Fruit fly (Drosophila melanogaster) whole organism, embryonic: Measurements from ENCODE around the gene CG2182.

ENCODE experiments used
- Adf1 ChIP-seq: fragments of 200-800 bp; sonication (Bioruptor generic); IDR thresholded peaks from 2 replicates; pipeline ENCODE4 v1.3.6; 2022; ENCODE audit warnings: missing biosample characterization, missing genetic modification characterization
- Atf6 ChIP-seq: fragments of 200-800 bp; sonication (Bioruptor generic); IDR thresholded peaks from 2 replicates; pipeline ENCODE4 v1.3.6; 2022; ENCODE audit warnings: missing biosample characterization, missing genetic modification characterization
- BtbVII ChIP-seq: fragments of 200-800 bp; sonication (Bioruptor generic); optimal IDR thresholded peaks from 3 replicates; lab custom pipeline; 2017; ENCODE audit warnings: missing biosample characterization, mild to moderate bottlenecking, missing genetic modification characterization
- CG10147 ChIP-seq: fragments of 200-800 bp; sonication (Bioruptor generic); optimal IDR thresholded peaks from 2 replicates; lab custom pipeline; 2019; ENCODE audit warnings: missing biosample characterization, mild to moderate bottlenecking, missing genetic modification characterization, moderate library complexity
- CG10979 ChIP-seq: fragments of 200-800 bp; sonication (Bioruptor generic); optimal IDR thresholded peaks from 2 replicates; lab custom pipeline; 2018; ENCODE audit warnings: missing biosample characterization, mild to moderate bottlenecking, missing genetic modification characterization, moderate library complexity
- CG12071 ChIP-seq: fragments of 200-800 bp; sonication (Bioruptor generic); optimal IDR thresholded peaks from 3 replicates; lab custom pipeline; 2018; ENCODE audit warnings: missing biosample characterization, mild to moderate bottlenecking, missing genetic modification characterization
- CG12236 ChIP-seq: fragments of 200-800 bp; sonication (Bioruptor generic); optimal IDR thresholded peaks from 2 replicates; lab custom pipeline; 2016; ENCODE audit warnings: missing biosample characterization, missing genetic modification characterization
- CG13296 ChIP-seq: fragments of 200-800 bp; sonication (Bioruptor generic); optimal IDR thresholded peaks from 3 replicates; lab custom pipeline; 2018; ENCODE audit warnings: missing biosample characterization, mild to moderate bottlenecking, missing genetic modification characterization
- CG17359 ChIP-seq: fragments of 200-800 bp; sonication (Bioruptor generic); optimal IDR thresholded peaks from 3 replicates; lab custom pipeline; 2018; ENCODE audit warnings: missing biosample characterization, mild to moderate bottlenecking, missing genetic modification characterization, moderate library complexity
- CG3065 ChIP-seq: fragments of 200-800 bp; sonication (Bioruptor generic); optimal IDR thresholded peaks from 2 replicates; lab custom pipeline; 2016; ENCODE audit warnings: missing biosample characterization, missing genetic modification characterization
- CG31224 ChIP-seq: fragments of 200-800 bp; sonication (Bioruptor generic); IDR thresholded peaks from 2 replicates; pipeline ENCODE4 v1.3.6; 2022; ENCODE audit warnings: missing biosample characterization, missing genetic modification characterization
- CG33213 ChIP-seq: fragments of 200-800 bp; sonication (Bioruptor generic); optimal IDR thresholded peaks from 3 replicates; lab custom pipeline; 2016; ENCODE audit warnings: missing biosample characterization, missing genetic modification characterization
- CG3407 ChIP-seq: fragments of 200-800 bp; sonication (Bioruptor generic); optimal IDR thresholded peaks from 2 replicates; lab custom pipeline; 2018; ENCODE audit warnings: missing biosample characterization, mild to moderate bottlenecking, missing genetic modification characterization
- CG34376 ChIP-seq: fragments of 200-800 bp; sonication (Bioruptor generic); optimal IDR thresholded peaks from 2 replicates; lab custom pipeline; 2018; ENCODE audit warnings: missing biosample characterization, mild to moderate bottlenecking, missing genetic modification characterization
- CG3847 ChIP-seq: fragments of 200-800 bp; sonication (Bioruptor generic); IDR thresholded peaks from 2 replicates; pipeline ENCODE4 v1.3.6; 2022; ENCODE audit warnings: missing biosample characterization, missing genetic modification characterization
- CG4360 ChIP-seq: fragments of 200-800 bp; sonication (Bioruptor generic); IDR thresholded peaks from 2 replicates; pipeline ENCODE4 v1.3.6; 2022; ENCODE audit warnings: missing biosample characterization, missing genetic modification characterization
- CG43689 ChIP-seq: fragments of 200-800 bp; sonication (Bioruptor generic); IDR thresholded peaks from 2 replicates; pipeline ENCODE4 v1.3.6; 2022; ENCODE audit warnings: missing biosample characterization, missing genetic modification characterization
- CG4617 ChIP-seq: fragments of 200-800 bp; sonication (Bioruptor generic); optimal IDR thresholded peaks from 3 replicates; lab custom pipeline; 2016; ENCODE audit warnings: missing biosample characterization, missing genetic modification characterization, borderline replicate concordance
- CG7271 ChIP-seq: fragments of 200-800 bp; sonication (Bioruptor generic); optimal IDR thresholded peaks from 2 replicates; lab custom pipeline; 2018; ENCODE audit warnings: missing biosample characterization, mild to moderate bottlenecking, missing genetic modification characterization, moderate library complexity
- CkIIα-i1 ChIP-seq: fragments of 200-800 bp; sonication (Bioruptor generic); IDR thresholded peaks from 2 replicates; pipeline ENCODE4 v1.3.6; 2022; ENCODE audit warnings: missing biosample characterization, missing genetic modification characterization
- Dad ChIP-seq: fragments of 200-800 bp; sonication (Bioruptor generic); optimal IDR thresholded peaks from 3 replicates; lab custom pipeline; 2016; ENCODE audit warnings: missing biosample characterization, missing genetic modification characterization
- Dip2 ChIP-seq: fragments of 200-800 bp; sonication (Bioruptor generic); IDR thresholded peaks from 2 replicates; pipeline ENCODE4 v1.3.6; 2022; ENCODE audit warnings: missing biosample characterization, missing genetic modification characterization
- Dll ChIP-seq: fragments of 200-800 bp; sonication (Bioruptor generic); IDR thresholded peaks from 4 replicates; pipeline ENCODE4 v1.3.6; 2022; ENCODE audit warnings: missing biosample characterization, missing genetic modification characterization; ENCODE audit not compliant: partially characterized antibody
- Doc3 ChIP-seq: fragments of 200-800 bp; sonication (Bioruptor generic); IDR thresholded peaks from 3 replicates; pipeline ENCODE4 v1.3.6; 2022; ENCODE audit warnings: missing biosample characterization, missing genetic modification characterization; ENCODE audit not compliant: partially characterized antibody
- Ets97D ChIP-seq: fragments of 200-800 bp; sonication (Bioruptor generic); optimal IDR thresholded peaks from 3 replicates; lab custom pipeline; 2016; ENCODE audit warnings: missing biosample characterization, missing genetic modification characterization
- Hr39 ChIP-seq: fragments of >200 bp; optimal IDR thresholded peaks from 2 replicates; lab custom pipeline; 2017
- Hr78 ChIP-seq, 2 experiments: fragments of 200-800 bp in 1 of 2; fragments of >200 bp in 1 of 2; sonication (Bioruptor generic) in 1 of 2; optimal IDR thresholded peaks; 2 replicates each; lab custom pipeline; 2017 to 2019; ENCODE audit warnings: missing biosample characterization in 2 of 2, missing genetic modification characterization in 2 of 2, mild to moderate bottlenecking in 1 of 2, moderate library complexity in 1 of 2
- Jarid2 ChIP-seq: fragments of 200-800 bp; sonication (Bioruptor generic); optimal IDR thresholded peaks from 3 replicates; lab custom pipeline; 2017; ENCODE audit warnings: mild to moderate bottlenecking, missing biosample characterization, missing genetic modification reagents, missing genetic modification characterization
- Opbp ChIP-seq: fragments of 200-800 bp; sonication (Bioruptor generic); IDR thresholded peaks from 3 replicates; pipeline ENCODE4 v1.3.6; 2022; ENCODE audit warnings: missing biosample characterization, missing genetic modification characterization; ENCODE audit not compliant: partially characterized antibody
- Sin3A ChIP-seq: fragments of >200 bp; optimal IDR thresholded peaks from 2 replicates; lab custom pipeline; 2018
- Stat92E ChIP-seq, 3 experiments: fragments of >200 bp in 2 of 3; fragments of 200-800 bp in 1 of 3; sonication (Bioruptor generic) in 1 of 3; optimal IDR thresholded peaks; 2 replicates each; lab custom pipeline; 2017 to 2019; ENCODE audit warnings: missing biosample characterization in 3 of 3, missing genetic modification characterization in 3 of 3, mild to moderate bottlenecking in 1 of 3, moderate library complexity in 1 of 3
- Vsx1 ChIP-seq: fragments of 200-800 bp; sonication (Bioruptor generic); optimal IDR thresholded peaks from 2 replicates; lab custom pipeline; 2017; ENCODE audit warnings: missing biosample characterization, mild to moderate bottlenecking, missing genetic modification characterization, missing genetic modification reagents
- ab ChIP-seq: fragments of 200-800 bp; sonication (Bioruptor generic); optimal IDR thresholded peaks from 2 replicates; lab custom pipeline; 2016; ENCODE audit warnings: missing biosample characterization, missing genetic modification characterization
- ash1 ChIP-seq: fragments of 200-800 bp; sonication (Bioruptor generic); optimal IDR thresholded peaks from 2 replicates; lab custom pipeline; 2018; ENCODE audit warnings: missing biosample characterization, mild to moderate bottlenecking, missing genetic modification characterization
- bowl ChIP-seq: fragments of 200-800 bp; sonication (Bioruptor generic); IDR thresholded peaks from 2 replicates; pipeline ENCODE4 v1.3.6; 2022; ENCODE audit warnings: missing biosample characterization, missing genetic modification characterization
- cad ChIP-seq: fragments of >200 bp; optimal IDR thresholded peaks from 2 replicates; lab custom pipeline; 2017; ENCODE audit warnings: missing biosample characterization, missing genetic modification characterization
- cas ChIP-seq: fragments of 200-800 bp; sonication (Bioruptor generic); IDR thresholded peaks from 2 replicates; pipeline ENCODE4 v1.3.6; 2022; ENCODE audit warnings: missing biosample characterization, missing genetic modification characterization
- chinmo ChIP-seq: fragments of 200-800 bp; sonication (Bioruptor generic); IDR thresholded peaks from 4 replicates; pipeline ENCODE4 v1.3.6; 2022; ENCODE audit warnings: missing biosample characterization, missing genetic modification characterization; ENCODE audit not compliant: partially characterized antibody
- corto ChIP-seq: fragments of 200-800 bp; sonication (Bioruptor generic); optimal IDR thresholded peaks from 2 replicates; lab custom pipeline; 2016; ENCODE audit warnings: missing biosample characterization, mild to moderate bottlenecking, missing genetic modification characterization, moderate library complexity
- dm ChIP-seq: fragments of 200-800 bp; sonication (Bioruptor generic); optimal IDR thresholded peaks from 3 replicates; lab custom pipeline; 2016; ENCODE audit warnings: missing biosample characterization, missing genetic modification characterization
- eyg ChIP-seq: fragments of 200-800 bp; sonication (Bioruptor generic); optimal IDR thresholded peaks from 3 replicates; lab custom pipeline; 2016; ENCODE audit warnings: missing biosample characterization, missing genetic modification characterization
- gcm ChIP-seq: fragments of 200-800 bp; sonication (Bioruptor generic); optimal IDR thresholded peaks from 2 replicates; lab custom pipeline; 2019; ENCODE audit warnings: missing biosample characterization, mild to moderate bottlenecking, missing genetic modification characterization, moderate library complexity
- grn ChIP-seq: fragments of 200-800 bp; sonication (Bioruptor generic); optimal IDR thresholded peaks from 3 replicates; lab custom pipeline; 2017; ENCODE audit warnings: missing biosample characterization, missing genetic modification characterization
- ham ChIP-seq: fragments of 200-800 bp; sonication (Bioruptor generic); IDR thresholded peaks from 2 replicates; pipeline ENCODE4 v1.3.6; 2022; ENCODE audit warnings: missing biosample characterization, missing genetic modification characterization
- inv ChIP-seq: fragments of 200-800 bp; sonication (Bioruptor generic); IDR thresholded peaks from 2 replicates; pipeline ENCODE4 v1.3.6; 2022; ENCODE audit warnings: missing biosample characterization, missing genetic modification characterization; ENCODE audit not compliant: partially characterized antibody
- pnt ChIP-seq: fragments of 200-800 bp; sonication (Bioruptor generic); optimal IDR thresholded peaks from 3 replicates; lab custom pipeline; 2016; ENCODE audit warnings: missing biosample characterization, missing genetic modification characterization
- repo ChIP-seq: fragments of 200-800 bp; sonication (Bioruptor generic); optimal IDR thresholded peaks from 2 replicates; lab custom pipeline; 2016; ENCODE audit warnings: missing biosample characterization, missing genetic modification characterization
- trem ChIP-seq: fragments of 200-800 bp; optimal IDR thresholded peaks from 3 replicates; lab custom pipeline; 2019; ENCODE audit warnings: missing biosample characterization, mild to moderate bottlenecking, missing genetic modification characterization, moderate library complexity
- vfl ChIP-seq: fragments of 200-800 bp; sonication (Bioruptor generic); optimal IDR thresholded peaks from 2 replicates; lab custom pipeline; 2016; ENCODE audit warnings: missing biosample characterization, missing genetic modification characterization
- wor ChIP-seq: fragments of 200-800 bp; sonication (Bioruptor generic); IDR thresholded peaks from 2 replicates; pipeline ENCODE4 v1.3.6; 2022; ENCODE audit warnings: missing biosample characterization, missing genetic modification characterization

The CG2182 gene

DNA sequence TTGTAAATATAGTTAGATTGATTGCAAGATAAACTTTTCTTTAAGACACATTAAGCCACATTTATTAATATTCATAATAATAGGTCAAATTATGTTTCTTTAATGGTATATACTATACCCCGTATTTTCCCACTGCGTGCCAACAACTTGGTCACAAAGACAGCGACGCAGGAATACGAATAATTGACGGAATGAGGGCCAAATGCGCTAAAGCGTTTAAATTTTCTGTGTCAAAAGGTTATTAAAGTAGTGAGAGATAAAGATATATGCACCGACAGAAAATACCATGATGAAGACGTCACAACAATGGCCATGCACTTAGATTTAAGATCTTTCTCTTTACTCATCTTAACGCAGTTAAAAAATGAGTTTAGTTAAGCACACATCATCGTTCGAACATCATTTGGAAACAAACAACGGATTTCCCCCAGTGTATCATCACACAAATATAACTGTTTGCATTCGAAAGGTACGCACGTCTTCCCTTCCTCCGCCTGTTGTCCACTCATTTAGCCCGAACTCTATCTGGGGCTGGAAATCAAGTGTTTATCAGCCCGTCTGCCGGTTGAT is 39.2 kb downstream of the CG2182 start (continued):
- TF ChIP-seq gcm (GFP tag; lab: Kevin White, UChicago) (peak; percentile 38), Opbp (GFP tag; lab: Robert Waterston, UW) (no peak), ab (GFP tag; lab: Kevin White, UChicago) (peak; percentile 48), Hr39 (no peak), wor (GFP tag; lab: Robert Waterston, UW) (peak; percentile 15; the same call in 1 of the 2 replicates), CG10979 (tag; lab: Kevin White, UChicago) (peak; percentile 71), repo (GFP tag; lab: Kevin White, UChicago) (peak; percentile 46), corto (GFP tag; lab: Kevin White, UChicago) (peak; percentile 32), CG31224 (GFP tag; lab: Robert Waterston, UW) (no peak), CG3065 (GFP tag; lab: Kevin White, UChicago) (no peak), inv (GFP tag; lab: Robert Waterston, UW) (no peak), Sin3A (lab: Kevin White, UChicago) (no peak), BtbVII (GFP tag; lab: Kevin White, UChicago) (peak; percentile 24), CG10147 (peak; percentile 65), CG4617 (GFP tag; lab: Kevin White, UChicago) (peak; percentile 23), Atf6 (GFP tag; lab: Robert Waterston, UW) (peak; percentile 57; the same call in 1 of the 2 replicates), CG17359 (tag; lab: Kevin White, UChicago) (peak; percentile 78), Stat92E (GFP tag; optimal IDR thresholded peaks at IDR 0.05; lab: Kevin White, UChicago) (peak in 1 of 3 experiments; percentile 12), Dad (peak; percentile 23), CG34376 (GFP tag; lab: Kevin White, UChicago) (no peak), CG43689 (GFP tag; lab: Robert Waterston, UW) (no peak; the same call in 1 of the 2 replicates), Dll (GFP tag; lab: Robert Waterston, UW) (no peak), grn (GFP tag; lab: Kevin White, UChicago) (peak; percentile 95), cas (GFP tag; lab: Robert Waterston, UW) (no peak), dm (GFP tag; lab: Kevin White, UChicago) (peak; percentile 46), CG12236 (GFP tag; lab: Kevin White, UChicago) (peak; percentile 56), chinmo (GFP tag; lab: Robert Waterston, UW) (no peak), Ets97D (peak; percentile 24), CG12071 (no peak), ham (no peak), CkIIα-i1 (GFP tag; lab: Robert Waterston, UW) (no peak), pnt (GFP tag; lab: Kevin White, UChicago) (peak; percentile 38), CG3407 (GFP tag; lab: Kevin White, UChicago) (peak; percentile 38), CG33213 (no peak), ash1 (GFP tag; lab: Kevin White, UChicago) (no peak), bowl (GFP tag; lab: Robert Waterston, UW) (0 out of 2 replicates have a peak, but pooled peaks have one; percentile 14), Hr78 (GFP tag; optimal IDR thresholded peaks at IDR 0.05; lab: Kevin White, UChicago) (peak in 1 of 2 experiments; percentile 92), CG13296 (no peak), Vsx1 (peak; percentile 9), Dip2 (GFP tag; lab: Robert Waterston, UW) (no peak), Doc3 (GFP tag; lab: Robert Waterston, UW) (no peak), CG4360 (GFP tag; lab: Robert Waterston, UW) (0 out of 2 replicates have a peak, but pooled peaks have one; percentile 24), Adf1 (GFP tag; lab: Robert Waterston, UW) (no peak), cad (GFP tag; lab: Kevin White, UChicago) (no peak), trem (tag; lab: Kevin White, UChicago) (peak; percentile 12), eyg (no peak), vfl (GFP tag; lab: Kevin White, UChicago) (peak; percentile 44), CG7271 (no peak), CG3847 (GFP tag; lab: Robert Waterston, UW) (peak; percentile 48; the same call in 1 of the 2 replicates), Jarid2 (GFP tag; lab: Kevin White, UChicago) (no peak)
